Worm (Caenorhabditis elegans) whole organism, L4/young adult: Measurements from ENCODE around the gene F41B5.1.

Experiments used
- W03F9.2 ChIP-seq: fragments of 150-350 bp; optimal IDR thresholded peaks from 2 replicates; lab custom pipeline; 2014; ENCODE audit warnings: missing biosample characterization, missing genetic modification characterization
- him-1 ChIP-seq: sonication (generic microtip); optimal IDR thresholded peaks from 2 replicates; lab custom pipeline; 2016; ENCODE audit warnings: missing genotype, missing genetic modification reagents, missing genetic modification characterization, missing compliant biosample characterization

DNA sequence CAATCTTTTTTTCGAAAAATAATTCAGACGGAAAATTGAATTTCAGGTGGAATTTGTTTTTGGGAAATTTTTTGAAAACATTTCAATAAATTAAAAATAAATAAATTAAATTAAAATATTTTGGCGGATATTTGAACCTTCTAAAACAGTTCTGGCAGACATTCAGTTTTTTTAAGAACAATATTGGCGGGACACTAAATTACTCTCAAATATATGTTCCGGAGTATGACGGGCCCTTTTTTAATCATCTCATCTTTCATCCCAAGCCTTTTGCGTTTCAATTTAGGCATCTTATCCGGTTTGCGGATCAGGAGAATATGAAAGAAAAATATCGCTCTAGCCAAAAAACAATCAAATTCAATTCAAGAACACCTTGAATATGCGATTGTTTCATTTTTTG lies 48.5 kb upstream of the F41B5.1 start, which contains the start of gene svh-11:
- TF ChIP-seq W03F9.2 (tag; lab: Kevin White, UChicago) (no peak), him-1 (tag; lab: Kevin White, UChicago) (no peak)
